Worm (Caenorhabditis elegans): ENCODE measurements around the gene let-2.

DNA sequence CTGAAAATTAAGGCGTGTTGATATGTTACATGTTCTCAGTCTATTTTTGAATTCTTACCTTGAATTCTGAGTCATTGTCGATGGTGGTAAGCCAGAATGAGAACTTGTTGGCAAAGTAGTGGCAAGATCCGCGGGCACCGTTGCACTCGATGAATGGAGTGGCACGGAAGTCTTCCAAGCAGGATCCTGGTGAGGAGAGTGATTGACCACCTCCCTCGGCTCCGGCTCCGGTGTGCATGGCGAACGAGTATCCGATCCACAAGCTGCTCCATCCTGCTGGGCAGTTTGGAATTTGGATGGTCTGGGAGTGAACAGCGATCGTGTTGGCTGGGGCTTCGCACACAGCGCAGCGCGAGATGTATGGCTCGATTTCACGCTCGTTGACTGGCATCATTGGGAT lies 8.0 kb downstream of the let-2 start:
- no peak for TF ChIP-seq flt-1 (GFP tag; IDR thresholded peaks at IDR 0.05)
- TF ChIP-seq ama-1 (optimal IDR thresholded peaks at IDR 0.05), result no peak
- TF ChIP-seq hnd-1 (tag; optimal IDR thresholded peaks at IDR 0.05), result no peak
- TF ChIP-seq F13C5.2 (tag; optimal IDR thresholded peaks at IDR 0.05), result no peak
- TF ChIP-seq scrt-1 (GFP tag; IDR thresholded peaks at IDR 0.05), result no peak
- no peak for TF ChIP-seq ets-7 (tag; optimal IDR thresholded peaks at IDR 0.05)
- TF ChIP-seq hmg-4 (GFP tag; optimal IDR thresholded peaks at IDR 0.05), result no peak
- TF ChIP-seq aly-1 (tag; optimal IDR thresholded peaks at IDR 0.05), result no peak
- TF ChIP-seq tra-4 (tag; optimal IDR thresholded peaks at IDR 0.05), result no peak
